Worm (Caenorhabditis elegans): ENCODE measurements around the gene mel-28.

DNA sequence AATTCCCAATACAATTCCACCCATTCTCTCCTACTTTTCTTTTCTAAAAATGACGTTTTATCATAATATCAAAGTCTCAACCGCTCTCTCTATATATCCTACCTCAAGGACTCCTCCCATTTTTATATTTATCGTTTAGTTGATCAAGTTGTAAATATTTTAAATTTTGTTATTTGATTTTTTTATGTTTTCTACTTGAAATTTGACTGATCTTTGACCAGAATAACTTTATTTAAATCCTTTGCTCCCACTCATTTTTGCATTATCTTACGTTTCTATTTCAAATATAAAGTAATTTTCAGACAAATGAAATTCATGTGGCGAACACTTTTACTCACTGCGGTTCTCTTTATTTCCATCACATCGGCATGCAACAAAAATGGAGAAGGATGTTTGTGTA, 51.5 kb downstream of the mel-28 start, which contains the start of the genes acbp-7 and F26A1.19:
- no peak for TF ChIP-seq lin-35 (GFP tag; optimal IDR thresholded peaks at IDR 0.05)
- no peak for TF ChIP-seq aha-1 (tag; optimal IDR thresholded peaks at IDR 0.05)
- no peak for TF ChIP-seq zag-1 (tag; optimal IDR thresholded peaks at IDR 0.05)
- TF ChIP-seq hlh-4 (tag; optimal IDR thresholded peaks at IDR 0.05) = no peak
- TF ChIP-seq mdl-1 (tag; optimal IDR thresholded peaks at IDR 0.05) = no peak
- TF ChIP-seq nhr-47 (tag; optimal IDR thresholded peaks at IDR 0.05) = no peak
- TF ChIP-seq nhr-71 (tag; optimal IDR thresholded peaks at IDR 0.05) = no peak
- no peak for TF ChIP-seq nhr-237 (tag; optimal IDR thresholded peaks at IDR 0.05)
- TF ChIP-seq unc-62 (GFP tag; optimal IDR thresholded peaks at IDR 0.05) = no peak
- no peak for TF ChIP-seq mab-9 (GFP tag; IDR thresholded peaks at IDR 0.05)
- no peak for TF ChIP-seq pqm-1 (tag; optimal IDR thresholded peaks at IDR 0.05)
